Worm (Caenorhabditis elegans) whole organism, young adult: ENCODE data around the gene Y12A6A.1.

Experiments used
- B0019.2 ChIP-seq: fragments of 200-800 bp; sonication (Bioruptor generic); conservative IDR thresholded peaks from 2 replicates; pipeline ENCODE4 v1.3.6; 2022; ENCODE audit warnings: missing genetic modification reagents, missing genetic modification characterization, missing compliant biosample characterization
- F10E7.11 ChIP-seq: sonication (generic microtip); optimal IDR thresholded peaks from 2 replicates; lab custom pipeline; 2017; ENCODE audit warnings: mild to moderate bottlenecking, missing genetic modification characterization, moderate library complexity, missing compliant biosample characterization
- F37B4.10 ChIP-seq: fragments of 200-800 bp; sonication (Bioruptor generic); IDR thresholded peaks from 2 replicates; pipeline ENCODE4 v1.3.6; 2022; ENCODE audit warnings: missing genetic modification characterization, missing compliant biosample characterization
- F39B2.1 ChIP-seq: fragments of 200-800 bp; sonication (Bioruptor generic); IDR thresholded peaks from 2 replicates; pipeline ENCODE4 v1.3.6; 2022; ENCODE audit warnings: missing genetic modification reagents, missing genetic modification characterization, missing compliant biosample characterization
- F49E8.2 ChIP-seq: sonication (generic microtip); optimal IDR thresholded peaks from 3 replicates; lab custom pipeline; 2017; ENCODE audit warnings: missing genetic modification characterization, mild to moderate bottlenecking, missing compliant biosample characterization, antibody characterized with exemption, moderate library complexity; ENCODE audit not compliant: insufficient read depth
- Y79H2A.3 ChIP-seq: fragments of 200-800 bp; sonication (Bioruptor generic); conservative IDR thresholded peaks from 2 replicates; pipeline ENCODE4 v1.3.6; 2022; ENCODE audit warnings: missing genetic modification reagents, missing genetic modification characterization, missing compliant biosample characterization
- Y95B8A.8 ChIP-seq: fragments of 200-800 bp; sonication (Bioruptor generic); IDR thresholded peaks from 2 replicates; pipeline ENCODE4 v1.3.6; 2022; ENCODE audit warnings: missing genetic modification reagents, missing genetic modification characterization, missing compliant biosample characterization
- aptf-2 ChIP-seq: fragments of 200-800 bp; sonication (Bioruptor generic); conservative IDR thresholded peaks from 2 replicates; pipeline ENCODE4 v1.3.6; 2022; ENCODE audit warnings: missing genetic modification reagents, missing genetic modification characterization, missing compliant biosample characterization
- aptf-3 ChIP-seq: fragments of 200-800 bp; sonication (Bioruptor generic); IDR thresholded peaks from 2 replicates; pipeline ENCODE4 v1.3.6; 2022; ENCODE audit warnings: missing genetic modification characterization, missing compliant biosample characterization
- athp-1 ChIP-seq: sonication (generic microtip); optimal IDR thresholded peaks from 2 replicates; lab custom pipeline; 2017; ENCODE audit warnings: mild to moderate bottlenecking, missing genetic modification characterization, missing compliant biosample characterization
- ccch-3 ChIP-seq: fragments of 200-800 bp; sonication (Bioruptor generic); optimal IDR thresholded peaks from 2 replicates; lab custom pipeline; 2018; ENCODE audit warnings: mild to moderate bottlenecking, missing genetic modification characterization, missing compliant biosample characterization
- cebp-1 ChIP-seq, 2 experiments: fragments of 200-800 bp in 1 of 2; sonication (Bioruptor generic) in 1 of 2; sonication (generic microtip) in 1 of 2; IDR thresholded peaks in 1 of 2; optimal IDR thresholded peaks in 1 of 2; 2 replicates each; pipeline versions ENCODE4 v1.3.6 to Lab custom; 2017 to 2022; ENCODE audit warnings: missing compliant biosample characterization in 2 of 2, missing genetic modification characterization in 2 of 2, mild to moderate bottlenecking in 1 of 2, missing genetic modification reagents in 1 of 2, moderate library complexity in 1 of 2
- cebp-2 ChIP-seq: fragments of 200-800 bp; sonication (Bioruptor generic); IDR thresholded peaks from 2 replicates; pipeline ENCODE4 v1.3.6; 2022; ENCODE audit warnings: missing genetic modification characterization, missing compliant biosample characterization
- ceh-27 ChIP-seq: fragments of 200-800 bp; sonication (Bioruptor generic); optimal IDR thresholded peaks from 2 replicates; lab custom pipeline; 2018; ENCODE audit warnings: mild to moderate bottlenecking, missing genetic modification characterization, moderate library complexity, missing compliant biosample characterization
- ceh-40 ChIP-seq: fragments of 200-800 bp; sonication (Bioruptor generic); IDR thresholded peaks from 2 replicates; pipeline ENCODE4 v1.3.6; 2022; ENCODE audit warnings: missing genetic modification characterization, missing compliant biosample characterization
- ceh-58 ChIP-seq: fragments of 200-800 bp; sonication (Bioruptor generic); IDR thresholded peaks from 2 replicates; pipeline ENCODE4 v1.3.6; 2022; ENCODE audit warnings: missing genetic modification characterization, missing compliant biosample characterization
- ceh-91 ChIP-seq: fragments of 200-800 bp; sonication (Bioruptor generic); IDR thresholded peaks from 2 replicates; pipeline ENCODE4 v1.3.6; 2022; ENCODE audit warnings: missing genetic modification reagents, missing genetic modification characterization, missing compliant biosample characterization
- chd-7 ChIP-seq: sonication (generic microtip); optimal IDR thresholded peaks from 2 replicates; lab custom pipeline; 2016; ENCODE audit warnings: mild to moderate bottlenecking, missing genetic modification characterization, moderate library complexity, missing compliant biosample characterization
- die-1 ChIP-seq: sonication (generic microtip); optimal IDR thresholded peaks from 2 replicates; lab custom pipeline; 2016; ENCODE audit warnings: missing genotype, mild to moderate bottlenecking, missing genetic modification characterization, missing compliant biosample characterization
- dox-1 ChIP-seq: fragments of 200-800 bp; sonication (Bioruptor generic); IDR thresholded peaks from 2 replicates; pipeline ENCODE4 v1.3.6; 2022; ENCODE audit warnings: missing genetic modification reagents, missing genetic modification characterization, missing compliant biosample characterization
- ets-4 ChIP-seq: fragments of 200-800 bp; sonication (Bioruptor generic); optimal IDR thresholded peaks from 2 replicates; lab custom pipeline; 2018; ENCODE audit warnings: mild to moderate bottlenecking, missing genetic modification characterization, missing compliant biosample characterization
- him-1 ChIP-seq: sonication (generic microtip); optimal IDR thresholded peaks from 2 replicates; lab custom pipeline; 2016; ENCODE audit warnings: missing genotype, missing genetic modification reagents, missing genetic modification characterization, missing compliant biosample characterization
- hlh-12 ChIP-seq: sonication (generic microtip); optimal IDR thresholded peaks from 2 replicates; lab custom pipeline; 2016; ENCODE audit warnings: missing genetic modification characterization, missing compliant biosample characterization
- hlh-26 ChIP-seq: fragments of 200-800 bp; sonication (Bioruptor generic); conservative IDR thresholded peaks from 2 replicates; pipeline ENCODE4 v1.3.6; 2022; ENCODE audit warnings: missing genetic modification reagents, missing genetic modification characterization, missing compliant biosample characterization
- hmg-20 ChIP-seq: fragments of 200-800 bp; sonication (Bioruptor generic); IDR thresholded peaks from 2 replicates; pipeline ENCODE4 v1.3.6; 2022; ENCODE audit warnings: missing genetic modification reagents, missing genetic modification characterization, missing compliant biosample characterization
- hrde-1 ChIP-seq: sonication (generic microtip); optimal IDR thresholded peaks from 2 replicates; lab custom pipeline; 2016; ENCODE audit warnings: missing genetic modification characterization, mild to moderate bottlenecking, missing compliant biosample characterization, moderate library complexity, missing genotype, missing genetic modification reagents, borderline replicate concordance
- lin-26 ChIP-seq: fragments of 200-800 bp; sonication (Bioruptor generic); IDR thresholded peaks from 2 replicates; pipeline ENCODE4 v1.3.6; 2022; ENCODE audit warnings: missing genetic modification reagents, missing genetic modification characterization, missing compliant biosample characterization
- lir-1 ChIP-seq: fragments of 200-800 bp; sonication (Bioruptor generic); conservative IDR thresholded peaks from 2 replicates; pipeline ENCODE4 v1.3.6; 2022; ENCODE audit warnings: missing genetic modification reagents, missing genetic modification characterization, missing compliant biosample characterization
- lsl-1 ChIP-seq: fragments of 200-800 bp; sonication (Bioruptor generic); optimal IDR thresholded peaks from 2 replicates; lab custom pipeline; 2018; ENCODE audit warnings: mild to moderate bottlenecking, missing genetic modification characterization, moderate library complexity, missing compliant biosample characterization
- madf-6 ChIP-seq: fragments of 200-800 bp; sonication (Bioruptor generic); IDR thresholded peaks from 2 replicates; pipeline ENCODE4 v1.3.6; 2022; ENCODE audit warnings: missing genetic modification reagents, missing genetic modification characterization, missing compliant biosample characterization
- mel-28 ChIP-seq: sonication (generic microtip); optimal IDR thresholded peaks from 2 replicates; lab custom pipeline; 2016; ENCODE audit warnings: borderline replicate concordance, mild to moderate bottlenecking, missing genetic modification characterization, missing compliant biosample characterization
- mes-4 ChIP-seq: sonication (generic microtip); optimal IDR thresholded peaks from 2 replicates; lab custom pipeline; 2016; ENCODE audit warnings: missing genotype, missing genetic modification characterization, missing compliant biosample characterization
- mxl-1 ChIP-seq: sonication (generic microtip); optimal IDR thresholded peaks from 2 replicates; lab custom pipeline; 2016; ENCODE audit warnings: missing genetic modification characterization, missing compliant biosample characterization
- nhr-80 ChIP-seq: sonication (generic microtip); optimal IDR thresholded peaks from 2 replicates; lab custom pipeline; 2016; ENCODE audit warnings: missing genetic modification characterization, missing compliant biosample characterization
- pha-4 ChIP-seq: fragments of 150-350 bp; sonication (generic microtip); optimal IDR thresholded peaks from 2 replicates; lab custom pipeline; 2014; ENCODE audit warnings: missing biosample characterization, missing genetic modification reagents, missing genetic modification characterization
- rcor-1 ChIP-seq: fragments of 200-800 bp; sonication (Bioruptor generic); IDR thresholded peaks from 2 replicates; pipeline ENCODE4 v1.3.6; 2022; ENCODE audit warnings: missing genetic modification reagents, missing genetic modification characterization, missing compliant biosample characterization
- repo-1 ChIP-seq: sonication (generic microtip); optimal IDR thresholded peaks from 2 replicates; lab custom pipeline; 2017; ENCODE audit warnings: mild to moderate bottlenecking, missing genetic modification characterization, missing compliant biosample characterization
- sdz-38 ChIP-seq: sonication (generic microtip); optimal IDR thresholded peaks from 2 replicates; lab custom pipeline; 2016; ENCODE audit warnings: missing genotype, missing genetic modification characterization, missing compliant biosample characterization
- snpc-1.1 ChIP-seq: sonication (generic microtip); optimal IDR thresholded peaks from 2 replicates; lab custom pipeline; 2017; ENCODE audit warnings: missing genetic modification characterization, mild to moderate bottlenecking, missing compliant biosample characterization, antibody characterized with exemption, moderate library complexity, missing genotype, missing genetic modification reagents; ENCODE audit not compliant: insufficient read depth
- snpc-1.3 ChIP-seq: sonication (generic microtip); optimal IDR thresholded peaks from 2 replicates; lab custom pipeline; 2017; ENCODE audit warnings: missing genetic modification characterization, mild to moderate bottlenecking, missing compliant biosample characterization, antibody characterized with exemption, moderate library complexity, missing genotype, missing genetic modification reagents; ENCODE audit not compliant: insufficient read depth
- snpc-4 ChIP-seq, 5 experiments: fragments of 150-350 bp in 1 of 5; sonication (generic microtip) in 4 of 5; optimal IDR thresholded peaks; 2 replicates each; lab custom pipeline; 2014 to 2018; ENCODE audit warnings: missing genetic modification characterization in 5 of 5, missing biosample characterization in 3 of 5, antibody characterized with exemption in 2 of 5, mild to moderate bottlenecking in 2 of 5, missing compliant biosample characterization in 2 of 5, missing genotype in 2 of 5, moderate library complexity in 2 of 5, missing genetic modification reagents in 1 of 5
- tbp1 ChIP-seq: fragments of 200-800 bp; sonication (Bioruptor generic); optimal IDR thresholded peaks from 2 replicates; lab custom pipeline; 2018; ENCODE audit warnings: mild to moderate bottlenecking, missing genetic modification characterization, missing compliant biosample characterization

The Y12A6A.1 gene

DNA sequence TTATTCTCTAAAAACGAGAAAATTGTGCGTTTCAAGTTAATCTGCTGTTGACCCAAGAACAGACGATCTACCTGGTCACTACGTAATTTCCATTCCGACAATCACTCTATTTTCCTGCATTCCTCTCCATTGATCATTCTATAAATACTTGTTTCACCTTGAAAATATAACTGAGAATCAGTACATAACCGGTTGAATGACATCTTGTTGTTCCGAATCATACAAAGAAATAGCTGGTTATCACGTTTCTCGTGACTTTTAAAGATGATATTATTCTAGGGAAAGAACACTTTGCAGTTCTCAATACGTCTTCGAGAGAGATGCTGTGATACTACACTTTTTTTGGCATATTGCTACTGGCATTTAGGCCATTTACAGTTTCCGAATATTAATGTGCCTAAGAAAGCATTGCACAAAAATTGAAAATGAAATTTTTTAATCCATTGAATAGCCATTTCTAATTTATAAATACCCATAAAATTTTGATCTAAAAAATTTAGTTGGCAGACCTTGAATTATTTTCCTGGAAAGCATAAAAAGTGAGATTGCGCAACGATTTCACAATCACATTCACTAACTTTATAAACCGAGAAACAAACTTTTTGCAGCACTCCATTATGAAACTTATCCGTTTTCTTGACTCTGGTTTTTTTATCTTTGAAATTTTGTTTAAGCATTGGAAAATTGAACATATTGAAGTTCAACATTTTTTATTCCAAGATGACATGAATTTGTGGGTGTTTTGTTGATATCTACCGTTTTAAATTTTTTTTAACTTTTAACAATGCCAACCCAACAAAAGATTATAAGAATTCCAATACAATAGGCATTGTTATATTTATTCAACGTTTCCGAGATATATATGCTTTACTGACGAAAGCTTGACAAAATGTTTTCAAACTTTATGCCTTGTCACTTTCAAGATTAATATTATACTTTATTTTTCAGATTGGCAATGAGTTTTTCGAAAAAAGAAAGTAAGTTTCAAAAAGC is 42.4 kb upstream of the Y12A6A.1 start, which contains the start of gene C04A11.5:
TSS of gene C04A11.5 (plus strand) at position 943 of the 993 bp plus-strand sequence.
- no peak for TF ChIP-seq F37B4.10 (GFP tag; lab: Robert Waterston, UW)
- TF ChIP-seq cebp-1 (GFP tag; IDR thresholded peaks at IDR 0.05; lab: Robert Waterston, UW): no peak
- TF ChIP-seq cebp-1 (tag; optimal IDR thresholded peaks at IDR 0.05; lab: Kevin White, UChicago): peak; percentile 52
- no peak for TF ChIP-seq snpc-1.1 (tag; lab: Kevin White, UChicago)
- TF ChIP-seq hrde-1: no peak
- no peak for TF ChIP-seq aptf-2
- TF ChIP-seq ceh-40 (GFP tag; lab: Robert Waterston, UW): no peak
- TF ChIP-seq lin-26 (GFP tag; lab: Robert Waterston, UW): no peak

DNA sequence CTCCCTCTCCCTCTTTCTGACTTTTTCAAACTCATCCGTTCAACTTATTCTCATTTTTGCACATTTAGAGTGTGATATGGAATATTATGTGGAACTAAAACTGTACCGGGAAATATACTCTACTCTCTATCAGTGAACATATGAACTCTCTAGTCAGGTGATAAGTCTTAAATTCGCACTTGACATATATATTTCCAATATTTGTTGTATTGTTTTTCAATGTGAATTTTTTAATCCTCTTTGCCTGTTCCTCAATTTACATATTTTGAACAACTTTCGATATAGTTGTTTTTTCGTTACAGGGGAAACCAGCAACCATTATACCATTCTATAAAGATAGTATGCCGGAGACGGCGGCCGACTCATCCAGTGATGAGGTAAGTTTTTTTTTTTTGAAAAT is 38.7 kb upstream of the Y12A6A.1 start, which contains the start of gene C04A11.1:
TSS of gene C04A11.1 (plus strand) at position 301 of the 400 bp plus-strand sequence.
- TF ChIP-seq hmg-20: no peak
- TF ChIP-seq B0019.2 (GFP tag; lab: Robert Waterston, UW): no peak
- no peak for TF ChIP-seq lir-1 (GFP tag; lab: Robert Waterston, UW)
- TF ChIP-seq Y79H2A.3: no peak
- no peak for TF ChIP-seq ets-4 (GFP tag; lab: Kevin White, UChicago)
- no peak for TF ChIP-seq repo-1
- TF ChIP-seq lsl-1 (GFP tag; lab: Kevin White, UChicago): no peak
- no peak for TF ChIP-seq F10E7.11 (tag; lab: Kevin White, UChicago)
- no peak for TF ChIP-seq F49E8.2 (tag; lab: Kevin White, UChicago)
- no peak for TF ChIP-seq cebp-2 (GFP tag; lab: Robert Waterston, UW)

DNA sequence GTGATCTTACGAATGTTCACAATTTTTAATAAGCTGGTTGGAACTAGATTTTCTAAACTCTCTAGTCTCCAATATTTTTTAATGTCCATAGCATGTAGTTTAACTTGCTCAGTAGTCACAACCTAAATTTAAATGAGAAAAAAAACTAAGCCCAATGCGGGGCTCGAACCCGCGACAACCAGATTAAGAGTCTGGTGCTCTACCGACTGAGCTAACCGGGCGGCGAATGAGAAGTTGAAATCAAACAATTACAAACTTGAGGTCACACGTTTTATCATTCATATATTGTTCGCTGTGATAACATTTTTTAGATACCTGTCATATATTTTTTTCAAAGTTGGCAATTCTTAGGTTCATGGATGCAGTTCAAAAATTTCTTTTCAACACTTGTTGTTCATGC is 34.2 kb upstream of the Y12A6A.1 start:
- TF ChIP-seq mxl-1 (tag; lab: Kevin White, UChicago): no peak
- peak; percentile 56 for TF ChIP-seq die-1 (tag; lab: Kevin White, UChicago)
- TF ChIP-seq snpc-4 (GFP tag; optimal IDR thresholded peaks at IDR 0.05; lab: Kevin White, UChicago): no peak
- peak in 2 of 4 experiments; percentile 5 to 69 for TF ChIP-seq snpc-4 (tag; optimal IDR thresholded peaks at IDR 0.05; lab: Kevin White, UChicago)
- TF ChIP-seq chd-7 (tag; lab: Kevin White, UChicago): no peak
- no peak for TF ChIP-seq ceh-91 (GFP tag; lab: Robert Waterston, UW)
- no peak for TF ChIP-seq lsl-1 (GFP tag; lab: Kevin White, UChicago)
- TF ChIP-seq snpc-1.3 (tag; lab: Kevin White, UChicago): peak; percentile 37
- TF ChIP-seq ceh-58: no peak
- no peak for TF ChIP-seq ceh-27 (GFP tag; lab: Kevin White, UChicago)
- no peak for TF ChIP-seq ccch-3
- TF ChIP-seq him-1 (tag; lab: Kevin White, UChicago): peak; percentile 55
- 0 out of 2 replicates have a peak, but pooled peaks have one; percentile 8 for TF ChIP-seq madf-6 (GFP tag; lab: Robert Waterston, UW)
- no peak for TF ChIP-seq pha-4
- TF ChIP-seq aptf-2: no peak
- TF ChIP-seq hlh-12 (tag; lab: Kevin White, UChicago): peak; percentile 18
- peak; percentile 9 for TF ChIP-seq F49E8.2 (tag; lab: Kevin White, UChicago)
- TF ChIP-seq tbp1 (GFP tag; lab: Kevin White, UChicago): peak; percentile 91
- no peak for TF ChIP-seq aptf-3 (GFP tag; lab: Robert Waterston, UW)
- TF ChIP-seq rcor-1 (GFP tag; lab: Robert Waterston, UW): no peak
- peak; percentile 2 for TF ChIP-seq athp-1 (tag; lab: Kevin White, UChicago)
- no peak for TF ChIP-seq mes-4 (tag; lab: Kevin White, UChicago)
- no peak for TF ChIP-seq sdz-38
- no peak for TF ChIP-seq hlh-26 (GFP tag; lab: Robert Waterston, UW)
- no peak for TF ChIP-seq F39B2.1 (GFP tag; lab: Robert Waterston, UW)
- no peak for TF ChIP-seq mel-28 (tag; lab: Kevin White, UChicago)
- no peak for TF ChIP-seq Y95B8A.8 (GFP tag; lab: Robert Waterston, UW)
- peak; percentile 41; the same call in 1 of the 2 replicates for TF ChIP-seq dox-1
- TF ChIP-seq nhr-80 (tag; lab: Kevin White, UChicago): peak; percentile 5
